Worm (Caenorhabditis elegans): ENCODE results near the gene T04C12.8.

ce11 chrV:11053827-11054226 lies 15.3 kb downstream of the T04C12.8 start, which contains the start of gene T04C12.7:
- TF ChIP-seq him-1 (tag; optimal IDR thresholded peaks at IDR 0.05) (no peak), W03F9.2 (tag; optimal IDR thresholded peaks at IDR 0.05) (no peak), dao-5 (tag; optimal IDR thresholded peaks at IDR 0.05) (no peak)

All from whole organism, L4/young adult.